Worm (Caenorhabditis elegans) whole organism, early embryonic: ENCODE data around the gene imp-2.

Source experiments
- B0310.2 ChIP-seq: sonication (generic microtip); optimal IDR thresholded peaks from 2 replicates; lab custom pipeline; 2016; ENCODE audit warnings: mild to moderate bottlenecking, missing genetic modification characterization, missing compliant biosample characterization
- aly-1 ChIP-seq: sonication (generic microtip); optimal IDR thresholded peaks from 2 replicates; lab custom pipeline; 2016; ENCODE audit warnings: missing genetic modification characterization, missing compliant biosample characterization
- ama-1 ChIP-seq: fragments of 150-350 bp; optimal IDR thresholded peaks from 2 replicates; lab custom pipeline; 2014
- flt-1 ChIP-seq: fragments of 200-800 bp; sonication (Bioruptor generic); IDR thresholded peaks from 2 replicates; pipeline ENCODE4 v1.3.6; 2022; ENCODE audit warnings: missing genetic modification characterization, missing compliant biosample characterization
- hnd-1 ChIP-seq: sonication (generic microtip); optimal IDR thresholded peaks from 2 replicates; lab custom pipeline; 2016; ENCODE audit warnings: missing genetic modification characterization, missing compliant biosample characterization
- pes-1 ChIP-seq: fragments of 200-800 bp; sonication (Bioruptor generic); IDR thresholded peaks from 2 replicates; pipeline ENCODE4 v1.3.6; 2022; ENCODE audit warnings: missing genetic modification reagents, missing genetic modification characterization, missing compliant biosample characterization
- tbx-11 ChIP-seq: fragments of 200-800 bp; sonication (Bioruptor generic); IDR thresholded peaks from 2 replicates; pipeline ENCODE4 v1.3.6; 2022; ENCODE audit warnings: missing genetic modification characterization, missing compliant biosample characterization
- tra-4 ChIP-seq: sonication (generic microtip); optimal IDR thresholded peaks from 2 replicates; lab custom pipeline; 2017; ENCODE audit warnings: missing genetic modification characterization, missing compliant biosample characterization

ce11 chrIV:11124674-11125073, 6.0 kb upstream of the imp-2 start, which contains the start of gene spo-11:
- TF ChIP-seq ama-1 (lab: Kevin White, UChicago) (no peak), flt-1 (GFP tag; lab: Robert Waterston, UW) (no peak), tra-4 (no peak), tbx-11 (no peak), B0310.2 (tag; lab: Kevin White, UChicago) (no peak), aly-1 (tag; lab: Kevin White, UChicago) (no peak), hnd-1 (tag; lab: Kevin White, UChicago) (no peak), pes-1 (GFP tag; lab: Robert Waterston, UW) (no peak)
